Worm (Caenorhabditis elegans): ENCODE data around the gene ints-9.

Gene ints-9

DNA sequence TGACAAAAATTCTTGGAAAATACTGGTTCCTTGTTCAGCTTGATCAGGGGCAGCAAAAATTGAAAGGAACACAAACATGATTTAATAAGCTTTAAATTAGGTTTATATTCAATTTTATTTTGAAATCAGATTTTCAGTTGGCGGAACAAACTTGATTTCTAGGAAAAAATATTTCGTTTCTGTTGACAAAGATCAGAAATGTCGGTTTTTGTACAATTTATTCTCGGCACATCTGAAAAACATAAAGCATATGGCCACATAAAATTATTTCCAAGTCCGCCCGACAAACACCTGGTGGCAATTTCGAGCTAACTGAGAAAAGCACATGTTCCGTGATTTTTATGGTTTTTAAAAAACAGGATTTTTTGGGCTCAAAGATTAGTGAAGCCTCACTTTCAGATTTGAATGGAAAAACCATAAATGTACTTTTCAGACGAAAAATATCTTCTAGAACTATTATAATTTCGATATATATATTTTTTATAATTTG lies 21.7 kb upstream of the ints-9 start, which contains the start of gene ttr-10:
Gene ttr-10 (minus strand): TSS at position 51 of the 490 bp plus-strand sequence.
- TF ChIP-seq nhr-237 (tag; optimal IDR thresholded peaks at IDR 0.05) (no peak), sptf-1 (tag; optimal IDR thresholded peaks at IDR 0.05) (no peak), tbx-8 (GFP tag; optimal IDR thresholded peaks at IDR 0.05) (no peak), lin-32 (GFP tag; optimal IDR thresholded peaks at IDR 0.05) (no peak), unc-39 (tag; optimal IDR thresholded peaks at IDR 0.05) (no peak), flh-1 (GFP tag; optimal IDR thresholded peaks at IDR 0.05) (no peak)

- TF ChIP-seq flh-1 (GFP tag; optimal IDR thresholded peaks at IDR 0.05), result no peak
- no peak for TF ChIP-seq unc-62 (GFP tag; optimal IDR thresholded peaks at IDR 0.05)
- no peak for TF ChIP-seq bed-3 (GFP tag; optimal IDR thresholded peaks at IDR 0.05)
- TF ChIP-seq lin-32 (GFP tag; optimal IDR thresholded peaks at IDR 0.05), result no peak
- no peak for TF ChIP-seq sptf-1 (tag; optimal IDR thresholded peaks at IDR 0.05)
- TF ChIP-seq mls-2 (tag; optimal IDR thresholded peaks at IDR 0.05), result no peak
- TF ChIP-seq hlh-1 (tag; optimal IDR thresholded peaks at IDR 0.05), result no peak
- no peak for TF ChIP-seq nhr-12 (tag; optimal IDR thresholded peaks at IDR 0.05)
Observed at ce11 chrV:7555875-7556274, 19.7 kb upstream of the ints-9 start.

ce11 chrV:7558693-7559092 lies 16.9 kb upstream of the ints-9 start, which contains the start of gene ets-7:
Gene ets-7 (minus strand): TSS chrV:7558793.
- TF ChIP-seq M03D4.4 (tag; optimal IDR thresholded peaks at IDR 0.05) (no peak), lin-13 (tag; optimal IDR thresholded peaks at IDR 0.05) (no peak), flh-1 (GFP tag; optimal IDR thresholded peaks at IDR 0.05) (no peak), ztf-11 (tag; optimal IDR thresholded peaks at IDR 0.05) (no peak), ham-2 (GFP tag; optimal IDR thresholded peaks at IDR 0.05) (no peak), ceh-39 (tag; optimal IDR thresholded peaks at IDR 0.05) (no peak), nhr-237 (tag; optimal IDR thresholded peaks at IDR 0.05) (no peak), nhr-2 (tag; optimal IDR thresholded peaks at IDR 0.05) (no peak)

DNA sequence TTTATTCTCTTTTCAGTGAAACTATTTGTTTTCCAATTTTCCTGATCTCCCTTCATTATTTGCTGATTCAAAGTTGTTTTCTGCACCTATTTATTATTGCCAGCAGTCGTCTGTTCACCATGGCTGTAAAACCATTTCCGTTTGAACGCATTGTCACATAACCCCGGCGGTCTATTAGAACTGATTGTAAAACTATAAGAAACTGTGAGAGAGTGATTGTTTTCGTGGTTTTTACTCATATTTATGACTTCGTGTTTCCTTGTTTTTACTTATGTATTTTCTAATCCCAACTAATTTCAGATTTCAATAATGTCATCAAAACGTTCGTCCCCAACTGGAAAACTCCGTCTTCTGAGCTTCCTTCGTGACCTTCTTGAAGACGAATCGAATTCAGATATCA lies 12.7 kb upstream of the ints-9 start, which contains the start of gene F19F10.1:
Gene F19F10.1 (plus strand): TSS at position 301 of the 400 bp plus-strand sequence.
- TF ChIP-seq ceh-83 (GFP tag; optimal IDR thresholded peaks at IDR 0.05), result no peak

DNA sequence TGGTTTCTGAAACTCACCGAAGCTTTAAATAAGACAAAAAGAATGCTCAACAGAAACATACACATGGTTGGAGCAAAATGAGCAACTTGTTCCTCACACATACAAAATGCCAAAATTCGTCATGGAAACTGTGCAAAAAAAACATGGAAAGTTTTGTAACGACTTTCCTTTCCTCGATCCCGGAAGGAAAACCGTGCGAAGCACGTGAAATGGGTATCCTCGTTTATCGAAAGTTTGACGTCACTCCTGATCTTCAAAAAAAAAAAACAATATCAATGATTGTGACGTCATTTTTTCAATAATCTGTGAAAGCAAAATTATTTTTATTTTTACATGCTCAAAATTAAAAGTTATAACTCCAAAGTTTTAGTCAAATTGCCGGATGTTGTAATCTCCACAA lies 5.3 kb upstream of the ints-9 start, which contains the start of gene clec-212:
Gene clec-212 (minus strand): TSS at position 101 of the 400 bp plus-strand sequence.
- TF ChIP-seq zip-8 (tag; optimal IDR thresholded peaks at IDR 0.05) (peak; percentile 54), ceh-43 (GFP tag; optimal IDR thresholded peaks at IDR 0.05) (no peak), lin-32 (GFP tag; optimal IDR thresholded peaks at IDR 0.05) (no peak), blmp-1 (tag; optimal IDR thresholded peaks at IDR 0.05) (no peak)

DNA sequence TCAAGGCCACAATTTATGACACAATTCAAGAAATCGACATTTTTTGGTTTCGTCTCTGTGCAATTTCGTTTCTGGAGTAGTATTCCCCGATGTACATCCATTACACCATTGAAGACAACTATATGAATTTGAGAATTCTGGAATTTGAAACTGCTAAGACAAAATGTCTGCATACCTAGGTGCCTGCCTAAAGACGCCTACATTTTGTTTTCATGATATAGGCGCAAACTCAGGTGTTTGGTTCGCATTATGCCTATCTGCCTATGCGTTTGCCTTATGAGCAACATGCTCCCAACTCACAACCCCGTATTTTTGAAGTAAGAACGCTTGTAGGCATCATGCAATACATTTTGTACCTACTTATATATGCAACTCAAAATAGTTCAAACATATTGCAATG lies 4.6 kb upstream of the ints-9 start, which contains the start of gene F19F10.14:
Gene F19F10.14 (minus strand): TSS at position 101 of the 400 bp plus-strand sequence.
- TF ChIP-seq pha-4 (tag; optimal IDR thresholded peaks at IDR 0.05) (no peak), hlh-1 (tag; optimal IDR thresholded peaks at IDR 0.05) (no peak), lin-13 (tag; optimal IDR thresholded peaks at IDR 0.05) (no peak), tbx-8 (GFP tag; optimal IDR thresholded peaks at IDR 0.05) (no peak), unc-120 (tag; optimal IDR thresholded peaks at IDR 0.05; ENCODE audit: poor library complexity, severe bottlenecking) (no peak), nhr-76 (tag; optimal IDR thresholded peaks at IDR 0.05) (no peak)

DNA sequence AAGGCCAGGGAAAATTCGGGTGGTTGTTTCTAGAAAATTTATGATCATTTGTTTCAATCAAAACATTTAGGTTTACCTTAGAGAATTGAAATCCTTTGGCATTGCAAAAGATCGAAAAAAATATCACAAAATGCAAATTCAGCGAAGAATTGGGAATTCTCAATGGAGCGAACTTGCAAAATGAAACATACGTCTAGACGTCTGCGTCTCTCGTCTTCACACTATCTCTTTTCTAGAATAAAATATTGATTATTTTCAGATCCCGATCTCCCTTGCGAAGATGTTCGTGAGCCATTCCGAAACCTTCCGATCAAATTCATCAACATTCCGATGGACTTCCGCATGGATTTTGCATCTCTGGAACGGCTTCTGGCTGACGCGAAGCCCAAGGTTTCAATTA lies 4.8 kb downstream of the ints-9 start, which contains the start of gene ets-6:
Gene ets-6 (minus strand): TSS at position 169 of the 400 bp plus-strand sequence.
- TF ChIP-seq nhr-28 (tag; optimal IDR thresholded peaks at IDR 0.05), result no peak
- TF ChIP-seq flh-1 (GFP tag; optimal IDR thresholded peaks at IDR 0.05), result no peak
- no peak for TF ChIP-seq mab-5 (tag; optimal IDR thresholded peaks at IDR 0.05)
- TF ChIP-seq snpc-4 (tag; optimal IDR thresholded peaks at IDR 0.05), result no peak
- TF ChIP-seq ces-1 (GFP tag; optimal IDR thresholded peaks at IDR 0.05), result peak; percentile 48
- TF ChIP-seq cnd-1 (tag; optimal IDR thresholded peaks at IDR 0.05), result no peak
- no peak for TF ChIP-seq unc-62 (GFP tag; optimal IDR thresholded peaks at IDR 0.05)
- TF ChIP-seq ceh-39 (tag; optimal IDR thresholded peaks at IDR 0.05), result no peak
- TF ChIP-seq ham-2 (GFP tag; optimal IDR thresholded peaks at IDR 0.05), result no peak
- no peak for TF ChIP-seq unc-39 (tag; optimal IDR thresholded peaks at IDR 0.05)
- no peak for TF ChIP-seq nhr-12 (tag; optimal IDR thresholded peaks at IDR 0.05)
- peak; percentile 30 for TF ChIP-seq nhr-237 (tag; optimal IDR thresholded peaks at IDR 0.05)
- no peak for TF ChIP-seq hlh-1 (tag; optimal IDR thresholded peaks at IDR 0.05)
- TF ChIP-seq sptf-1 (tag; optimal IDR thresholded peaks at IDR 0.05), result no peak
- TF ChIP-seq sem-2 (GFP tag; optimal IDR thresholded peaks at IDR 0.05), result no peak
- no peak for TF ChIP-seq drap-1 (GFP tag; optimal IDR thresholded peaks at IDR 0.05)
- TF ChIP-seq bed-3 (GFP tag; optimal IDR thresholded peaks at IDR 0.05), result no peak
- no peak for TF ChIP-seq lin-32 (GFP tag; optimal IDR thresholded peaks at IDR 0.05)
- TF ChIP-seq lsy-2 (tag; optimal IDR thresholded peaks at IDR 0.05), result no peak
- TF ChIP-seq tbx-8 (GFP tag; optimal IDR thresholded peaks at IDR 0.05), result no peak
- no peak for TF ChIP-seq elt-3 (tag; optimal IDR thresholded peaks at IDR 0.05)
- TF ChIP-seq blmp-1 (tag; optimal IDR thresholded peaks at IDR 0.05), result no peak
- TF ChIP-seq pha-4 (tag; optimal IDR thresholded peaks at IDR 0.05), result peak; percentile 47
- TF ChIP-seq mep-1 (tag; optimal IDR thresholded peaks at IDR 0.05), result peak; percentile 53
- TF ChIP-seq lin-13 (tag; optimal IDR thresholded peaks at IDR 0.05), result no peak
- no peak for TF ChIP-seq ceh-43 (GFP tag; optimal IDR thresholded peaks at IDR 0.05)
- TF ChIP-seq zip-8 (tag; optimal IDR thresholded peaks at IDR 0.05), result no peak
- TF ChIP-seq nhr-2 (tag; optimal IDR thresholded peaks at IDR 0.05), result no peak
